Worm (Caenorhabditis elegans): ENCODE results near the gene sax-7.

DNA sequence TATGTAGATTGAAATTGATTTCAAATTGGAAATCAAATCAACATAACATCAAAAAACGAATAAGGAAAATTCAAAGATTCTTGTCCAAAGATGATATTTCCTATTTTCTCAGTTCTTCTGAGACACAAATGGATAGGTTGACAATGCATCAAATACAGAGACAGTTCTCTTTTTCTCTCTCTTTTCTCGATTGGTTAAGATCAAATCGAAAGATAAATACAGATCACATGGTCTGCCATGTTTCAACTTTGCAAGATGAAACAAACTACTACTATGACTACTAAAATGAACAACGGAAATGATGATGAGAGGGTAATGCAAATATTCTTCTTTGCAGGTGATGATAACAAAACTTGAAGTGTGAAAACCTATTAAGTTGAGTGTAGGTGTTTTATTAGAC is 26.0 kb upstream of the sax-7 start:
- TF ChIP-seq him-1 (tag; optimal IDR thresholded peaks at IDR 0.05), result no peak
- no peak for TF ChIP-seq W03F9.2 (tag; optimal IDR thresholded peaks at IDR 0.05)
- no peak for TF ChIP-seq dao-5 (tag; optimal IDR thresholded peaks at IDR 0.05)

Measured in whole organism, L4/young adult.